Fruit fly (Drosophila melanogaster) whole organism, embryonic: ENCODE measurements around the gene CG45079.

ENCODE experiments used
- Ada2b ChIP-seq: fragments of 200-800 bp; sonication (Bioruptor generic); IDR thresholded peaks from 2 replicates; pipeline ENCODE4 v1.3.6; 2022; ENCODE audit warnings: missing biosample characterization, missing genetic modification characterization
- CG13296 ChIP-seq: fragments of 200-800 bp; sonication (Bioruptor generic); optimal IDR thresholded peaks from 3 replicates; lab custom pipeline; 2018; ENCODE audit warnings: missing biosample characterization, mild to moderate bottlenecking, missing genetic modification characterization
- CG15696 ChIP-seq: fragments of 200-800 bp; sonication (Bioruptor generic); optimal IDR thresholded peaks from 2 replicates; lab custom pipeline; 2019; ENCODE audit warnings: missing biosample characterization, mild to moderate bottlenecking, missing genetic modification characterization, moderate library complexity
- CG17361 ChIP-seq: fragments of 200-800 bp; sonication (Bioruptor generic); IDR thresholded peaks from 3 replicates; pipeline ENCODE4 v1.3.6; 2022; ENCODE audit warnings: missing biosample characterization, missing genetic modification characterization
- CG18476 ChIP-seq: fragments of 200-800 bp; sonication (Bioruptor generic); optimal IDR thresholded peaks from 2 replicates; lab custom pipeline; 2016; ENCODE audit warnings: missing biosample characterization, mild to moderate bottlenecking, missing genetic modification characterization
- CG18599 ChIP-seq: fragments of 200-800 bp; sonication (Bioruptor generic); optimal IDR thresholded peaks from 3 replicates; lab custom pipeline; 2017; ENCODE audit warnings: missing biosample characterization, missing genetic modification characterization, mild to moderate bottlenecking, moderate library complexity, missing genetic modification reagents
- CG2712 ChIP-seq: fragments of 200-800 bp; optimal IDR thresholded peaks from 3 replicates; lab custom pipeline; 2019; ENCODE audit warnings: missing biosample characterization, mild to moderate bottlenecking, missing genetic modification characterization, moderate library complexity
- CG30431 ChIP-seq: fragments of 200-800 bp; sonication (Bioruptor generic); optimal IDR thresholded peaks from 2 replicates; lab custom pipeline; 2017; ENCODE audit warnings: missing biosample characterization, missing genetic modification characterization
- CG42726 ChIP-seq: fragments of 200-800 bp; sonication (Bioruptor generic); IDR thresholded peaks from 2 replicates; pipeline ENCODE4 v1.3.6; 2022; ENCODE audit warnings: missing biosample characterization, missing genetic modification characterization; ENCODE audit not compliant: partially characterized antibody
- CG43689 ChIP-seq: fragments of 200-800 bp; sonication (Bioruptor generic); IDR thresholded peaks from 2 replicates; pipeline ENCODE4 v1.3.6; 2022; ENCODE audit warnings: missing biosample characterization, missing genetic modification characterization
- CG6175 ChIP-seq: fragments of 200-800 bp; sonication (Bioruptor generic); IDR thresholded peaks from 3 replicates; pipeline ENCODE4 v1.3.6; 2022; ENCODE audit warnings: missing biosample characterization, missing genetic modification characterization
- CG7556 ChIP-seq: fragments of 200-800 bp; sonication (Bioruptor generic); optimal IDR thresholded peaks from 2 replicates; lab custom pipeline; 2017; ENCODE audit warnings: missing biosample characterization, mild to moderate bottlenecking, missing genetic modification characterization
- CG7839 ChIP-seq: fragments of 200-800 bp; sonication (Bioruptor generic); optimal IDR thresholded peaks from 3 replicates; lab custom pipeline; 2018; ENCODE audit warnings: missing biosample characterization, mild to moderate bottlenecking, missing genetic modification characterization, moderate library complexity
- CG9609 ChIP-seq: fragments of 200-800 bp; sonication (Bioruptor generic); optimal IDR thresholded peaks from 3 replicates; lab custom pipeline; 2016; ENCODE audit warnings: missing biosample characterization, missing genetic modification characterization
- Dfd ChIP-seq, 2 experiments: fragments of >200 bp; optimal IDR thresholded peaks; 2 replicates each; lab custom pipeline; 2017; ENCODE audit warnings: missing biosample characterization in 2 of 2, missing genetic modification characterization in 2 of 2
- Dll ChIP-seq: fragments of 200-800 bp; sonication (Bioruptor generic); IDR thresholded peaks from 4 replicates; pipeline ENCODE4 v1.3.6; 2022; ENCODE audit warnings: missing biosample characterization, missing genetic modification characterization; ENCODE audit not compliant: partially characterized antibody
- Doc2 ChIP-seq: fragments of 200-800 bp; sonication (Bioruptor generic); IDR thresholded peaks from 2 replicates; pipeline ENCODE4 v1.3.6; 2022; ENCODE audit warnings: missing biosample characterization, missing genetic modification characterization
- E2f2 ChIP-seq: fragments of 200-800 bp; sonication (Bioruptor generic); IDR thresholded peaks from 2 replicates; pipeline ENCODE4 v1.3.6; 2022; ENCODE audit warnings: missing biosample characterization, missing genetic modification characterization
- Hey ChIP-seq: fragments of 200-800 bp; sonication (Bioruptor generic); optimal IDR thresholded peaks from 3 replicates; lab custom pipeline; 2018; ENCODE audit warnings: missing biosample characterization, mild to moderate bottlenecking, missing genetic modification characterization
- Lhr ChIP-seq: fragments of 200-800 bp; sonication (Bioruptor generic); optimal IDR thresholded peaks from 3 replicates; lab custom pipeline; 2017; ENCODE audit warnings: mild to moderate bottlenecking, missing biosample characterization, missing genetic modification reagents, missing genetic modification characterization
- Lim3 ChIP-seq: fragments of 200-800 bp; sonication (Bioruptor generic); IDR thresholded peaks from 2 replicates; pipeline ENCODE4 v1.3.6; 2022; ENCODE audit warnings: missing biosample characterization, missing genetic modification characterization
- Mad ChIP-seq: fragments of 200-800 bp; sonication (Bioruptor generic); optimal IDR thresholded peaks from 2 replicates; lab custom pipeline; 2016; ENCODE audit warnings: missing biosample characterization, missing genetic modification characterization
- Optix ChIP-seq: fragments of 200-800 bp; sonication (Bioruptor generic); IDR thresholded peaks from 3 replicates; pipeline ENCODE4 v1.3.6; 2022; ENCODE audit warnings: missing biosample characterization, missing genetic modification characterization
- Six4 ChIP-seq: fragments of 200-800 bp; sonication (Bioruptor generic); optimal IDR thresholded peaks from 2 replicates; lab custom pipeline; 2016; ENCODE audit warnings: missing biosample characterization, missing genetic modification characterization
- Sox102F ChIP-seq: fragments of 200-800 bp; sonication (Bioruptor generic); optimal IDR thresholded peaks from 2 replicates; lab custom pipeline; 2018; ENCODE audit warnings: missing biosample characterization, mild to moderate bottlenecking, missing genetic modification characterization, moderate library complexity
- Sry-δ ChIP-seq: fragments of 200-800 bp; sonication (Bioruptor generic); optimal IDR thresholded peaks from 2 replicates; lab custom pipeline; 2016; ENCODE audit warnings: missing biosample characterization, missing genetic modification characterization
- Tbp ChIP-seq: fragments of >200 bp; optimal IDR thresholded peaks from 2 replicates; lab custom pipeline; 2018; ENCODE audit warnings: missing biosample characterization, missing genetic modification characterization
- Xrp1 ChIP-seq: fragments of 200-800 bp; sonication (Bioruptor generic); IDR thresholded peaks from 2 replicates; pipeline ENCODE4 v1.3.6; 2022; ENCODE audit warnings: missing biosample characterization, missing genetic modification characterization
- aop ChIP-seq: fragments of 200-800 bp; sonication (Bioruptor generic); IDR thresholded peaks from 2 replicates; pipeline ENCODE4 v1.3.6; 2022; ENCODE audit warnings: missing biosample characterization, missing genetic modification characterization
- bab2 ChIP-seq: fragments of 200-800 bp; sonication (Bioruptor generic); optimal IDR thresholded peaks from 2 replicates; lab custom pipeline; 2016; ENCODE audit warnings: missing biosample characterization, missing genetic modification characterization
- bcd ChIP-seq: fragments of 200-800 bp; sonication (Bioruptor generic); optimal IDR thresholded peaks from 2 replicates; lab custom pipeline; 2017; ENCODE audit warnings: missing biosample characterization, mild to moderate bottlenecking, missing genetic modification characterization
- bowl ChIP-seq: fragments of 200-800 bp; sonication (Bioruptor generic); IDR thresholded peaks from 2 replicates; pipeline ENCODE4 v1.3.6; 2022; ENCODE audit warnings: missing biosample characterization, missing genetic modification characterization
- btn ChIP-seq: fragments of 200-800 bp; sonication (Bioruptor generic); optimal IDR thresholded peaks from 2 replicates; lab custom pipeline; 2016; ENCODE audit warnings: missing biosample characterization, missing genetic modification characterization
- danr ChIP-seq: fragments of 200-800 bp; sonication (Bioruptor generic); IDR thresholded peaks from 2 replicates; pipeline ENCODE4 v1.3.6; 2022; ENCODE audit warnings: missing biosample characterization, missing genetic modification characterization
- dm ChIP-seq: fragments of 200-800 bp; sonication (Bioruptor generic); optimal IDR thresholded peaks from 3 replicates; lab custom pipeline; 2016; ENCODE audit warnings: missing biosample characterization, missing genetic modification characterization
- emc ChIP-seq: fragments of 200-800 bp; sonication (Bioruptor generic); optimal IDR thresholded peaks from 2 replicates; lab custom pipeline; 2016; ENCODE audit warnings: missing biosample characterization, missing genetic modification characterization
- grau ChIP-seq: fragments of 200-800 bp; optimal IDR thresholded peaks from 3 replicates; lab custom pipeline; 2019; ENCODE audit warnings: missing biosample characterization, mild to moderate bottlenecking, missing genetic modification characterization, moderate library complexity
- gsb-n ChIP-seq: fragments of 200-800 bp; sonication (Bioruptor generic); optimal IDR thresholded peaks from 3 replicates; lab custom pipeline; 2018; ENCODE audit warnings: missing biosample characterization, mild to moderate bottlenecking, missing genetic modification characterization
- h ChIP-seq: fragments of >200 bp; optimal IDR thresholded peaks from 2 replicates; lab custom pipeline; 2017
- ham ChIP-seq: fragments of 200-800 bp; sonication (Bioruptor generic); IDR thresholded peaks from 2 replicates; pipeline ENCODE4 v1.3.6; 2022; ENCODE audit warnings: missing biosample characterization, missing genetic modification characterization
- hkb ChIP-seq, 2 experiments: fragments of 200-800 bp in 1 of 2; fragments of >200 bp in 1 of 2; sonication (Bioruptor generic) in 1 of 2; IDR thresholded peaks in 1 of 2; optimal IDR thresholded peaks in 1 of 2; 2 replicates each; pipeline versions ENCODE4 v1.3.6 to Lab custom; 2017 to 2022; ENCODE audit warnings: missing biosample characterization in 1 of 2, missing genetic modification characterization in 1 of 2
- otp ChIP-seq: fragments of 200-800 bp; sonication (Bioruptor generic); IDR thresholded peaks from 3 replicates; pipeline ENCODE4, ENCODE4 v1.3.6; 2022; ENCODE audit warnings: missing biosample characterization, missing genetic modification characterization
- pros ChIP-seq: fragments of 200-800 bp; sonication (Bioruptor generic); optimal IDR thresholded peaks from 3 replicates; lab custom pipeline; 2019; ENCODE audit warnings: missing biosample characterization, mild to moderate bottlenecking, missing genetic modification characterization, moderate library complexity
- pum ChIP-seq: fragments of 200-800 bp; sonication (Bioruptor generic); optimal IDR thresholded peaks from 2 replicates; lab custom pipeline; 2016; ENCODE audit warnings: missing biosample characterization, missing genetic modification characterization
- sc ChIP-seq, 3 experiments: fragments of >200 bp in 2 of 3; fragments of 200-800 bp in 1 of 3; sonication (Bioruptor generic) in 1 of 3; optimal IDR thresholded peaks; 2 replicates in 2 of 3; 3 replicates in 1 of 3; lab custom pipeline; 2017; ENCODE audit warnings: mild to moderate bottlenecking in 1 of 3, missing biosample characterization in 1 of 3, missing genetic modification characterization in 1 of 3, missing genetic modification reagents in 1 of 3
- slp2 ChIP-seq: fragments of 200-800 bp; sonication (Bioruptor generic); optimal IDR thresholded peaks from 2 replicates; lab custom pipeline; 2016; ENCODE audit warnings: missing biosample characterization, missing genetic modification characterization
- sna ChIP-seq: fragments of 200-800 bp; sonication (Bioruptor generic); IDR thresholded peaks from 2 replicates; pipeline ENCODE4 v1.3.6; 2022; ENCODE audit warnings: missing biosample characterization, missing genetic modification characterization; ENCODE audit not compliant: partially characterized antibody
- ssp ChIP-seq: fragments of 200-800 bp; sonication (Bioruptor generic); IDR thresholded peaks from 2 replicates; pipeline ENCODE4 v1.3.6; 2022; ENCODE audit warnings: missing biosample characterization, missing genetic modification characterization
- wek ChIP-seq: fragments of 200-800 bp; sonication (Bioruptor generic); optimal IDR thresholded peaks from 3 replicates; lab custom pipeline; 2018; ENCODE audit warnings: missing biosample characterization, mild to moderate bottlenecking, missing genetic modification characterization, moderate library complexity
- zfh2 ChIP-seq: fragments of 200-800 bp; sonication (Bioruptor generic); optimal IDR thresholded peaks from 2 replicates; lab custom pipeline; 2016; ENCODE audit warnings: missing biosample characterization, missing genetic modification characterization

CG45079 gene

dm6 chr3R:17085029-17085807 is 39.1 kb upstream of the CG45079 start, which contains the start of gene GckIII (continued):
- TF ChIP-seq CG9609, result no peak
- TF ChIP-seq slp2 (GFP tag; lab: Kevin White, UChicago), result no peak
- no peak for TF ChIP-seq Hey (tag; lab: Kevin White, UChicago)
- no peak for TF ChIP-seq bcd (GFP tag; lab: Kevin White, UChicago)
- no peak for TF ChIP-seq zfh2 (GFP tag; lab: Kevin White, UChicago)
- TF ChIP-seq pros, result no peak
- TF ChIP-seq E2f2, result peak; percentile 51; the same call in 1 of the 2 replicates
- peak; percentile 81 for TF ChIP-seq sna (GFP tag; lab: Robert Waterston, UW)
- no peak for TF ChIP-seq bowl (GFP tag; lab: Robert Waterston, UW)
- TF ChIP-seq Mad (GFP tag; lab: Kevin White, UChicago), result no peak
- no peak for TF ChIP-seq dm (GFP tag; lab: Kevin White, UChicago)
- no peak for TF ChIP-seq CG30431 (GFP tag; lab: Kevin White, UChicago)
- TF ChIP-seq CG2712, result peak; percentile 42
- peak; percentile 89 for TF ChIP-seq Dll (GFP tag; lab: Robert Waterston, UW)
- no peak for TF ChIP-seq otp (GFP tag; lab: Robert Waterston, UW)
- no peak for TF ChIP-seq sc (optimal IDR thresholded peaks at IDR 0.05; lab: Kevin White, UChicago)
- TF ChIP-seq sc (GFP tag; optimal IDR thresholded peaks at IDR 0.05; lab: Kevin White, UChicago), result no peak
- no peak for TF ChIP-seq Six4 (GFP tag; lab: Kevin White, UChicago)
- TF ChIP-seq h (lab: Kevin White, UChicago), result no peak
- no peak for TF ChIP-seq Optix
- no peak for TF ChIP-seq Doc2 (GFP tag; lab: Robert Waterston, UW)
- no peak for TF ChIP-seq Tbp (GFP tag; lab: Kevin White, UChicago)
- peak; percentile 50 for TF ChIP-seq Sry-δ (GFP tag; lab: Kevin White, UChicago)
- TF ChIP-seq Dfd (GFP tag; optimal IDR thresholded peaks at IDR 0.05; lab: Kevin White, UChicago), result no peak
- no peak for TF ChIP-seq Sox102F (GFP tag; lab: Kevin White, UChicago)
- TF ChIP-seq CG15696 (tag; lab: Kevin White, UChicago), result no peak
- no peak for TF ChIP-seq aop (GFP tag; lab: Robert Waterston, UW)
- TF ChIP-seq grau (tag; lab: Kevin White, UChicago), result no peak
- no peak for TF ChIP-seq gsb-n
- TF ChIP-seq CG43689 (GFP tag; lab: Robert Waterston, UW), result no peak
- TF ChIP-seq Lim3 (GFP tag; lab: Robert Waterston, UW), result no peak
- no peak for TF ChIP-seq danr (GFP tag; lab: Robert Waterston, UW)
- no peak for TF ChIP-seq CG18599 (GFP tag; lab: Kevin White, UChicago)
- TF ChIP-seq CG42726, result peak; percentile 73; the same call in 1 of the 2 replicates
- TF ChIP-seq ham (GFP tag; lab: Robert Waterston, UW), result no peak
- no peak for TF ChIP-seq emc (GFP tag; lab: Kevin White, UChicago)
- TF ChIP-seq CG7839 (tag; lab: Kevin White, UChicago), result no peak
- TF ChIP-seq Lhr (GFP tag; lab: Kevin White, UChicago), result no peak
- no peak for TF ChIP-seq CG7556 (GFP tag; lab: Kevin White, UChicago)
- no peak for TF ChIP-seq CG13296 (GFP tag; lab: Kevin White, UChicago)
- TF ChIP-seq ssp (GFP tag; lab: Robert Waterston, UW), result no peak
- TF ChIP-seq CG17361, result no peak
- no peak for TF ChIP-seq pum
- TF ChIP-seq CG18476 (GFP tag; lab: Kevin White, UChicago), result no peak
- no peak for TF ChIP-seq Ada2b
- TF ChIP-seq btn (GFP tag; lab: Kevin White, UChicago), result no peak
- no peak for TF ChIP-seq hkb (optimal IDR thresholded peaks at IDR 0.05; lab: Kevin White, UChicago)
- no peak for TF ChIP-seq hkb (GFP tag; IDR thresholded peaks at IDR 0.05; lab: Robert Waterston, UW)
- TF ChIP-seq bab2 (GFP tag; lab: Kevin White, UChicago), result no peak
- peak; percentile 12 for TF ChIP-seq Xrp1 (GFP tag; lab: Robert Waterston, UW)
- no peak for TF ChIP-seq wek (GFP tag; lab: Kevin White, UChicago)
- TF ChIP-seq CG6175 (GFP tag; lab: Robert Waterston, UW), result no peak
